Worm (Caenorhabditis elegans): ENCODE results near the gene Y111B2A.12.

Gene Y111B2A.12

DNA sequence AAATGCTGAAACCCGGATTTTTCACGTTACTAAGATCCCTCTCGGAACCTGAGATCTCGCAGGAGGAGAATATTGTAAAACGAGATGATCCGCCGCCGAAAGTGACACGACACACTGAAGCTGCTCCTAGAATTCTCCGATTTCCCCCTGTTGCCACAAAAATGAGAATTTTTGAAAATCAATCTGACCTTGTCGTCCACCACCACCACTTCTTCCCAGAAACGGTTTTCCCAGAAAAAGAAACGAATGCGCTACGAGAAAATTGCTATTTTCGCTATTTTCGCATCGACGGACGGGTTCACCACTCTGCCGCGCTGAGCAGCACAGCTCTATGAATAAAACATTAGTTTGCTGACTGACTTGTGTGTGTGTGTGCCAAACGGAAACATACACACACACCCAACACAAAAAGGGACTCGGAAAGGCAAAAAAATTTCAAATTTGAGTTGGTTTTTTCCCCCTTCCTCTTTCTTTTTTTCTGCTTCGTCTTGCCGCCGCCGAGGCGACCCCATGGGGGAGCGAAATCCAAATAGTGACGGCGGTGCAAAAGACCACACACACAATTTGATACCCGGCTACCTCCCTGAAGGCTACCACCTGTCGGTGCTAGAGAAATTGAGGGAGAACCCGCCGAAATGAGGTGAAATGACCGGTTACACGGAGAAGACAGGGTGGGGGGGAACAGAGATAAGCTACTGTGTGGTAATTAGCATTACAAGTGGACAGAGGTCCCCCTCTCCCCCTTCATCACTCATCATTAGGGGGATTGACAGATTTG is 4.2 kb downstream of the Y111B2A.12 start:
- TF ChIP-seq eor-1 (tag; optimal IDR thresholded peaks at IDR 0.05) (no peak), fos-1 (tag; optimal IDR thresholded peaks at IDR 0.05) (no peak), egl-5 (tag; optimal IDR thresholded peaks at IDR 0.05) (no peak), nfya-1 (tag; optimal IDR thresholded peaks at IDR 0.05; ENCODE audit: insufficient read depth) (peak; percentile 33), fkh-10 (GFP tag; optimal IDR thresholded peaks at IDR 0.05) (no peak), nhr-28 (tag; optimal IDR thresholded peaks at IDR 0.05) (no peak), ceh-9 (tag; optimal IDR thresholded peaks at IDR 0.05) (no peak), jun-1 (tag; optimal IDR thresholded peaks at IDR 0.05) (no peak), elt-2 (tag; optimal IDR thresholded peaks at IDR 0.05) (no peak), nhr-77 (tag; optimal IDR thresholded peaks at IDR 0.05) (no peak), zag-1 (tag; optimal IDR thresholded peaks at IDR 0.05) (no peak), nhr-43 (tag; optimal IDR thresholded peaks at IDR 0.05; ENCODE audit: poor library complexity, severe bottlenecking) (no peak), ztf-4 (tag; optimal IDR thresholded peaks at IDR 0.05) (no peak), unc-39 (tag; optimal IDR thresholded peaks at IDR 0.05) (no peak), ceh-16 (tag; optimal IDR thresholded peaks at IDR 0.05) (no peak), pha-4 (tag; optimal IDR thresholded peaks at IDR 0.05) (peak; percentile 52), nhr-67 (tag; optimal IDR thresholded peaks at IDR 0.05) (no peak)

DNA sequence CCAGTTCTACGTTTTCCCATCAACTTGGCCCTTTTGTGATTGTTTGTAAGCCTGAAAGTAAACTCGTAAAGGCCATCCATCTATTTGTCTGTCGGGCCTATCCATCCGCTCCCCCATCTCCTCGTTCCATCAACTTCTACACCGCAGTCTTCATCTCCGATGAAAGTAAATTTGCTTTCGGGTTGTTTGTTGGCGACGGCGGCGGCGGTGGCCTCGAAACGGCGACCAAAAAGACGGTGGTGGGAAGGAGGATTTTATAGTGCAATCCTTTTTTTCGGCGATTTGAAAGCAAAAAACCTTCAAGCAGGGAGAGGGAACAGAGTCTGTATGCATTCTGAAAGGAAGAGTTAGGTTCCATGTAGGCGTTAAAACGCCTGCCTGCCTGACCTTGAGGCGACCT is 5.1 kb downstream of the Y111B2A.12 start:
- no peak for TF ChIP-seq lin-39 (tag; optimal IDR thresholded peaks at IDR 0.05)
- no peak for TF ChIP-seq fos-1 (tag; optimal IDR thresholded peaks at IDR 0.05)
- peak; percentile 9 for TF ChIP-seq pha-4 (tag; optimal IDR thresholded peaks at IDR 0.05)
- TF ChIP-seq aly-2 (tag; optimal IDR thresholded peaks at IDR 0.05), result no peak
- no peak for TF ChIP-seq fkh-10 (GFP tag; optimal IDR thresholded peaks at IDR 0.05)

DNA sequence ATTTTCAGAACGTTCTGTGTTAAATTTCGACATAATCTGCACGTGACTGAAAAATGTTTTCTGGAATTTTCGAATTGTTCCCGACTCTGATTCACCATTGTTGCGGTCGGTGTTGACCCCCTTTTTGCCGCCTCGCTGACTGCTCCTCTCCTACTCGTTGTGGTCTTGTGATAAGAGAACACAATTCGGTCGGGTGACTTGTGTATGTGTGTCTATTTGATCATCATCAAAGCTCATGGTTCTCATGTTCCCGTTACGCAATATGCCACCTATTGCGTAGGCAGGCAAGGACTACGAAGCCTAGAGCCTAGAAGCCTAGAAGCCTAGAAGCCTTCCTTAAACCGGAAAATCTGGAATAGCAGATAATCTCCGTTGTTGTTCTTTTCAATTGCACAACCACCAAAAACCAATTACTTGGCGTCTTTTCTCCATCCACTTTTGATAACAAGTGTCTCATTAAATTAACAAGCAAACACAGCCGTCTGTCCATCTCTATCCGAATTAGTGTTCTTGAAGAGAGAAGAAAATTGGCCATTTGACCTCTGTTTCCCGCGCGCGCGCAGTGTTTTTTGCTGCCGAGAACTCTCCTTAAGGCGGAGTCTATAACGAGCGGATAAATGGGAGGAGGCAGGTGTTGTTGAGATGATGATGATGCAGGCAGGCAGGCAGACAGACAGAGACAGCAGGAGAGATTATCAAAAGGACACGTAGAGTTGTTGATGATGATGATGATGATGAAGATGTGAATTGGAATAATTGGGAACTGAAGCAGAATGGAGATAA is 5.8 kb downstream of the Y111B2A.12 start:
- TF ChIP-seq nhr-237 (tag; optimal IDR thresholded peaks at IDR 0.05), result no peak
- no peak for TF ChIP-seq nhr-77 (tag; optimal IDR thresholded peaks at IDR 0.05)
- no peak for TF ChIP-seq ceh-16 (tag; optimal IDR thresholded peaks at IDR 0.05)
- TF ChIP-seq nhr-25 (tag; optimal IDR thresholded peaks at IDR 0.05), result peak; percentile 67
- peak in 1 of 2 experiments; percentile 61 for TF ChIP-seq eor-1 (tag; optimal IDR thresholded peaks at IDR 0.05)
- no peak for TF ChIP-seq lin-15B (tag; optimal IDR thresholded peaks at IDR 0.05)
- no peak for TF ChIP-seq ZK546.5 (tag; optimal IDR thresholded peaks at IDR 0.05)
- TF ChIP-seq ama-1 (optimal IDR thresholded peaks at IDR 0.05), result peak; percentile 77
- no peak for TF ChIP-seq snpc-4 (tag; optimal IDR thresholded peaks at IDR 0.05)
- TF ChIP-seq egl-27 (tag; optimal IDR thresholded peaks at IDR 0.05), result no peak
- peak; percentile 84 for TF ChIP-seq elt-2 (tag; optimal IDR thresholded peaks at IDR 0.05)
- TF ChIP-seq aly-2 (tag; optimal IDR thresholded peaks at IDR 0.05), result no peak
- TF ChIP-seq unc-62 (GFP tag; optimal IDR thresholded peaks at IDR 0.05), result peak; percentile 37
- TF ChIP-seq ztf-11 (tag; optimal IDR thresholded peaks at IDR 0.05), result no peak
- no peak for TF ChIP-seq mml-1 (tag; optimal IDR thresholded peaks at IDR 0.05)
- peak; percentile 28 for TF ChIP-seq skn-1 (tag; optimal IDR thresholded peaks at IDR 0.05)
- TF ChIP-seq egl-5 (tag; optimal IDR thresholded peaks at IDR 0.05), result peak; percentile 82
- TF ChIP-seq sea-2 (GFP tag; optimal IDR thresholded peaks at IDR 0.05), result no peak
- TF ChIP-seq nhr-28 (tag; optimal IDR thresholded peaks at IDR 0.05), result no peak
- TF ChIP-seq daf-12 (tag; optimal IDR thresholded peaks at IDR 0.05), result no peak
- TF ChIP-seq pqm-1 (tag; optimal IDR thresholded peaks at IDR 0.05), result peak; percentile 93
- no peak for TF ChIP-seq hmg-11 (tag; optimal IDR thresholded peaks at IDR 0.05)
- no peak for TF ChIP-seq ceh-9 (tag; optimal IDR thresholded peaks at IDR 0.05)
- no peak for TF ChIP-seq mdl-1 (tag; optimal IDR thresholded peaks at IDR 0.05)
- no peak for TF ChIP-seq nhr-11 (tag; optimal IDR thresholded peaks at IDR 0.05)
- peak; percentile 12 for TF ChIP-seq tbx-2 (tag; optimal IDR thresholded peaks at IDR 0.05)
- no peak for TF ChIP-seq nhr-12 (tag; optimal IDR thresholded peaks at IDR 0.05)
- TF ChIP-seq fkh-2 (tag; optimal IDR thresholded peaks at IDR 0.05), result no peak
- TF ChIP-seq elt-1 (tag; optimal IDR thresholded peaks at IDR 0.05), result no peak
- TF ChIP-seq ceh-28 (tag; optimal IDR thresholded peaks at IDR 0.05), result peak; percentile 13
- peak; percentile 81 for TF ChIP-seq nhr-23 (tag; optimal IDR thresholded peaks at IDR 0.05)
- TF ChIP-seq nfya-1 (tag; optimal IDR thresholded peaks at IDR 0.05; ENCODE audit: insufficient read depth), result peak; percentile 41
- TF ChIP-seq jun-1 (tag; optimal IDR thresholded peaks at IDR 0.05), result peak; percentile 95
- TF ChIP-seq elt-3 (tag; optimal IDR thresholded peaks at IDR 0.05), result peak in 1 of 3 experiments; percentile 14
- peak; percentile 92 for TF ChIP-seq pha-4 (tag; optimal IDR thresholded peaks at IDR 0.05)
- TF ChIP-seq R02D3.7 (tag; optimal IDR thresholded peaks at IDR 0.05), result no peak
- TF ChIP-seq lin-39 (tag; optimal IDR thresholded peaks at IDR 0.05), result peak; percentile 12
- no peak for TF ChIP-seq unc-39 (tag; optimal IDR thresholded peaks at IDR 0.05)
- no peak for TF ChIP-seq zag-1 (tag; optimal IDR thresholded peaks at IDR 0.05)
- peak; percentile 64 for TF ChIP-seq nhr-43 (tag; optimal IDR thresholded peaks at IDR 0.05; ENCODE audit: poor library complexity, severe bottlenecking)
- no peak for TF ChIP-seq ceh-82 (tag; optimal IDR thresholded peaks at IDR 0.05)
- no peak for TF ChIP-seq nhr-67 (tag; optimal IDR thresholded peaks at IDR 0.05)
